Fruit fly (Drosophila melanogaster): ENCODE results near the gene Ddrgk1.

The Ddrgk1 gene

DNA sequence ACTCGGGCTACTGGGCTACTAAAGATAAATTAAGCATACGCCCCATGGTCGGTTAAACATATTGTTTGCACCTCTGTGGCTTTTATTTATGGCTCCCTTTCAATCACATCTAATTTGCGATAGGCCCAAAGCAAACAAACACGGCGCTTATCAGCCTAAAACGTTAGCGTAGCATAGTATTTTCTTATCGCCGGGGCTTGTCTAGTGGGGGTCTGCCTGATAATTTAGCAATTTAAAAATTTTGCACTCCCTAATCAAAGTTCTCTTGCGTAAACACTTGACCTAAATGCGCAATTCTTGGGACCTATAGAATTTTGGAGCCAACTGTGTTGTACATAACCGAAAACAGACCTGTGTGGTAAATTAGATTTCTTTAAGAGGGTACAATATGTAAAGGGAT, 16.8 kb upstream of the Ddrgk1 start:
- no peak for TF ChIP-seq Jra (GFP tag; optimal IDR thresholded peaks at IDR 0.05)
- TF ChIP-seq Myc (optimal IDR thresholded peaks at IDR 0.05) = no peak
- no peak for TF ChIP-seq sv (GFP tag; optimal IDR thresholded peaks at IDR 0.05)
- TF ChIP-seq h (GFP tag; optimal IDR thresholded peaks at IDR 0.05) = peak; percentile 2
- no peak for TF ChIP-seq jim (GFP tag; optimal IDR thresholded peaks at IDR 0.05)
- TF ChIP-seq CG32264 (GFP tag; optimal IDR thresholded peaks at IDR 0.05) = no peak
- no peak for TF ChIP-seq GATAd (GFP tag; optimal IDR thresholded peaks at IDR 0.05)
- TF ChIP-seq Mio (GFP tag; optimal IDR thresholded peaks at IDR 0.05) = no peak
- TF ChIP-seq CrebA (GFP tag; optimal IDR thresholded peaks at IDR 0.05; ENCODE audit: borderline replicate concordance) = peak; percentile 2

DNA sequence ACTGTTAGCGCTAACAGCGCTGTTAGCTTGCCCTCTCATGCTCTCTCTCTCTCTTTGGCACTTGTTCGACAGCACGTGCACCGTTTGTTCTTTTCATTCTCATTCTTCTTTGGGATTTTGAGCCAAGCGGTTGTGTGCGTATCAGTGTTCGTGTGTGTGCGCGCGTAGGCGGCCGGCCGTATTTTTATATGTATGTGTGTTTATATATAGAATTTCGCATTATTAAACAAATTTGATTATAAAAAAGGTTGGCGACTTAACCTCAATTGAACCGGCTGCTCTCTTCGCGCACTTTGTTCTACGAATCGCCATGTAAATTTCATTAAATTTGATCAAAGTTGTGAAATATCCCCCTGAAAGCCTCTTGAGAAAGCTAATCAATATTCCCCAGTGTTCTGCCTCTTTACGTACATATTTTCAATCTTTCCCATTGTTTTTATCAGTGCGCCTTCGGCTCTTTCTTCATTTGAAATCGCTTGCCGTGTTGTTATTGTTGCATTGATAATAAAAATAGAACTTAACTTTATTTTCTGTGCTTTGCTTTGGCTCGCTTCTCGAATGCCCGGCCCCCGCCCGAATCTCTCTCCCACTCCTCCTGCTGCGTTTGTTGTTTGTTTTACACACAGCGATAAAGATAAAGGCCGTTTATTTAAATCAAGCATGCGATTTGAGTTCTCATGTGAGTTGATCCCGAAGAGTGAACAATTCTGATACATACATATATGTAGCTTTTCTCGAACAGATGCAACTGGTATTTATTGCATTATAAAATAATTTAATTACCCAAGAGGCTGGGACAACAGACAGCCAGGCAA, 15.6 kb upstream of the Ddrgk1 start:
- TF ChIP-seq dsf (GFP tag; optimal IDR thresholded peaks at IDR 0.05; ENCODE audit: borderline replicate concordance) = no peak
- TF ChIP-seq Vsx2 (GFP tag; optimal IDR thresholded peaks at IDR 0.05; ENCODE audit: partially characterized antibody) = peak; percentile 35
- TF ChIP-seq psq (GFP tag; optimal IDR thresholded peaks at IDR 0.05) = peak; percentile 77
- TF ChIP-seq Dif (GFP tag; optimal IDR thresholded peaks at IDR 0.05; ENCODE audit: partially characterized antibody) = peak; percentile 50
- no peak for TF ChIP-seq Rel (GFP tag; optimal IDR thresholded peaks at IDR 0.05)
- peak; percentile 82 for TF ChIP-seq Rel (tag; optimal IDR thresholded peaks at IDR 0.05)
- no peak for TF ChIP-seq OdsH (GFP tag; optimal IDR thresholded peaks at IDR 0.05)
- peak; percentile 30 to 33 for TF ChIP-seq dl (GFP tag; optimal IDR thresholded peaks at IDR 0.05; ENCODE audit: insufficient read depth in 1 of 2, partially characterized antibody in 2 of 2)
- TF ChIP-seq h (GFP tag; optimal IDR thresholded peaks at IDR 0.05) = peak; percentile 4

DNA sequence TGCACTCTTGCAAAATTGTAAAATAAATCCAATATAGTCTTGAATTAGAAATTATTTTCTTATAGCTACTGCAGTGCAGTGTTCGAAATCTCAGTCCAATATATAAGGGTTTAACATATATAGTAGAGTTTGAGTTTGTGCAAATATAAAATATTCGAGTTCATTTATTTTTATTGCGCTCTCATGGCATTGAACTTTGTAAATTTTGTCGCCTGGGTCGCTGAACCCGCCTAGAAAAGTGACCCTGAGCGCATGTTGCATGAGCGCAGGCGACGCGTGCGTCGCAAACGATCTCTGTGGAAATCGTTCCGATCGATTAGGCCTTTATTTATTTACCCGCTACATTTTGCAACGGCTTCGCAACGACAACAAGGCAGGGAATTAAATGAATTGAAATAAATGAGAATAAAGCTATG, 14.9 kb upstream of the Ddrgk1 start:
- no peak for TF ChIP-seq Jra (GFP tag; optimal IDR thresholded peaks at IDR 0.05)
- TF ChIP-seq woc (GFP tag; optimal IDR thresholded peaks at IDR 0.05) = peak; percentile 32
- peak; percentile 29 for TF ChIP-seq OdsH (GFP tag; optimal IDR thresholded peaks at IDR 0.05)
- peak; percentile 5 for TF ChIP-seq tai (GFP tag; optimal IDR thresholded peaks at IDR 0.05)
- TF ChIP-seq psq (GFP tag; optimal IDR thresholded peaks at IDR 0.05) = no peak
- TF ChIP-seq N (GFP tag; optimal IDR thresholded peaks at IDR 0.05) = no peak
- TF ChIP-seq Dfd (GFP tag; optimal IDR thresholded peaks at IDR 0.05) = no peak
- TF ChIP-seq br (GFP tag; optimal IDR thresholded peaks at IDR 0.05) = peak; percentile 81
- TF ChIP-seq Hr83 (GFP tag; optimal IDR thresholded peaks at IDR 0.05; ENCODE audit: poor library complexity, severe bottlenecking) = peak; percentile 8
- TF ChIP-seq dl (GFP tag; optimal IDR thresholded peaks at IDR 0.05; ENCODE audit: insufficient read depth in 1 of 2, partially characterized antibody in 2 of 2) = no peak
- TF ChIP-seq foxo (GFP tag; optimal IDR thresholded peaks at IDR 0.05) = peak in 1 of 2 experiments; percentile 57
- no peak for TF ChIP-seq pan (optimal IDR thresholded peaks at IDR 0.05)
- no peak for TF ChIP-seq Vsx2 (GFP tag; optimal IDR thresholded peaks at IDR 0.05; ENCODE audit: partially characterized antibody)
- no peak for TF ChIP-seq Dif (GFP tag; optimal IDR thresholded peaks at IDR 0.05; ENCODE audit: partially characterized antibody)
- TF ChIP-seq fru (GFP tag; optimal IDR thresholded peaks at IDR 0.05) = peak; percentile 48
- TF ChIP-seq Sp1 (GFP tag; optimal IDR thresholded peaks at IDR 0.05) = peak; percentile 9
- TF ChIP-seq HLH106 (tag; optimal IDR thresholded peaks at IDR 0.05) = peak; percentile 28
- no peak for TF ChIP-seq CrebA (GFP tag; optimal IDR thresholded peaks at IDR 0.05; ENCODE audit: borderline replicate concordance)
- no peak for TF ChIP-seq jim (GFP tag; optimal IDR thresholded peaks at IDR 0.05)
- peak; percentile 63 for TF ChIP-seq rgr (GFP tag; optimal IDR thresholded peaks at IDR 0.05)
- no peak for TF ChIP-seq Rel (GFP tag; optimal IDR thresholded peaks at IDR 0.05)
- TF ChIP-seq Rel (tag; optimal IDR thresholded peaks at IDR 0.05) = no peak
- TF ChIP-seq Mio (GFP tag; optimal IDR thresholded peaks at IDR 0.05) = no peak
- TF ChIP-seq ey (GFP tag; optimal IDR thresholded peaks at IDR 0.05) = peak; percentile 54
- TF ChIP-seq h (GFP tag; optimal IDR thresholded peaks at IDR 0.05) = peak; percentile 5
- no peak for TF ChIP-seq dsf (GFP tag; optimal IDR thresholded peaks at IDR 0.05; ENCODE audit: borderline replicate concordance)
- TF ChIP-seq sage (GFP tag; optimal IDR thresholded peaks at IDR 0.05) = no peak
- no peak for TF ChIP-seq brk (GFP tag; optimal IDR thresholded peaks at IDR 0.05)
- no peak for TF ChIP-seq usp (GFP tag; optimal IDR thresholded peaks at IDR 0.05)

DNA sequence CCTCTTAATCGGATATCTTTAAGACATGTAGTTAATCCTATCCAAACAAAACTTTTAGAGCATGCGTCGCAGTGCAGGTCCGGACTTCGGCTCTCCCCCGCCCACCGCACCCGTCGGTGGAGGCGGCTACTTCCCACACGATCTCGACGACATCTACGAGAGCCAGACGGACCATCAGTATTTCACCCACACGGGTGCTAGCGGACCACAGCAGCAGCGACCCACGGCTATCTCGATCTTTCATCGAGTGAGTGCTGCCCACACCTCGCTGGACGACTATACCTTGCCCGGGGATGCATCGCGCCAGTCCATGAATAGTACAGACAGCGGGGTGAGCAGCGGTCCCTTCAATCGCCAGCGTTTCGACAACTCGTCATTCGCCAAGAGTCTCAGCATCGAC, 13.3 kb upstream of the Ddrgk1 start:
- TF ChIP-seq CG32264 (GFP tag; optimal IDR thresholded peaks at IDR 0.05) = no peak
- no peak for TF ChIP-seq Myc (optimal IDR thresholded peaks at IDR 0.05)
- no peak for TF ChIP-seq foxo (GFP tag; optimal IDR thresholded peaks at IDR 0.05)
- TF ChIP-seq N (GFP tag; optimal IDR thresholded peaks at IDR 0.05) = no peak
- no peak for TF ChIP-seq tai (GFP tag; optimal IDR thresholded peaks at IDR 0.05)
- TF ChIP-seq HLH106 (tag; optimal IDR thresholded peaks at IDR 0.05) = no peak
- no peak for TF ChIP-seq usp (GFP tag; optimal IDR thresholded peaks at IDR 0.05)
- no peak for TF ChIP-seq Rel (GFP tag; optimal IDR thresholded peaks at IDR 0.05)
- TF ChIP-seq Rel (tag; optimal IDR thresholded peaks at IDR 0.05) = no peak
- no peak for TF ChIP-seq Hr78 (GFP tag; optimal IDR thresholded peaks at IDR 0.05)
- no peak for TF ChIP-seq rgr (GFP tag; optimal IDR thresholded peaks at IDR 0.05)
- no peak for TF ChIP-seq Mio (GFP tag; optimal IDR thresholded peaks at IDR 0.05)
- TF ChIP-seq Jra (GFP tag; optimal IDR thresholded peaks at IDR 0.05) = no peak
- TF ChIP-seq dl (GFP tag; optimal IDR thresholded peaks at IDR 0.05; ENCODE audit: insufficient read depth in 1 of 2, partially characterized antibody in 2 of 2) = no peak
- no peak for TF ChIP-seq sage (GFP tag; optimal IDR thresholded peaks at IDR 0.05)
- no peak for TF ChIP-seq Vsx2 (GFP tag; optimal IDR thresholded peaks at IDR 0.05; ENCODE audit: partially characterized antibody)
- no peak for TF ChIP-seq OdsH (GFP tag; optimal IDR thresholded peaks at IDR 0.05)
